Fruit fly (Drosophila melanogaster): ENCODE data around the gene PGRP-SB2.

The PGRP-SB2 gene

DNA sequence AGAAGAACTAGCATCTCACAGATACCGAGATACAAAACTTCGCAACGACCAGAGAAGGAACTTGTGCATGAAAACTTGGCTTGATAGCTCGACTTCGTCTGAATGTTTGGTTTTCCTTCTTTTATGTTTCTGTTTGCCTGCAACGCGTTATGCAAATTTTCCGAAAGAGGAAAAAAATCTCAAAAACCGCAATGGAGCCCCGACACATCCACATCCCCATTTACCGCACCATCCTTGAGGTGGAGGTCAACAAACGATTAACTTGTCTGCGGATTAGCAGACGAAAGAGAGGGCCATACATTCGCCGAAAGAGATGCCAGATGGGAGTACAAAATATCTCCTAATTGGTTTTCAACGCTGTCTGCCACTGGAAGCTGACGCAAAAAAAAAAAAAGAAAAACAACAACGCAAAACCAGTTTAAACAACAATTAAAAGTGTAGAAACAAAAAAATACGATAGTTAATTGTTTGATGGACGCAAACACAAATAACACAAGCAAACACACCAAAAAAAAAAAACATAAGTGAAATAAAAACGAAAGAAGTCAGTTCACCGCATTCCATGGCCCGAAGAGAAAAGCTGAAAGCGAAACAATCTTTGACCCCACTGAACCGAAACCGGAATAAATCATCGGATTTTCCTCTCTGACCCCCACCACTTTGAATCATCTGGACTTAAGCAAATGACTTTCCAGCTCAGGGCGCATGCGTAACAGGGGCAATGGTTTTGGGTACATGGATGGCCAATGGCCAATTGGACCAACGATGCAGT is 31.1 kb upstream of the PGRP-SB2 start:
- TF ChIP-seq sqz (GFP tag; optimal IDR thresholded peaks at IDR 0.05) = peak; percentile 18
- TF ChIP-seq Hsf (GFP tag; optimal IDR thresholded peaks at IDR 0.05) = no peak
- TF ChIP-seq Lim3 (GFP tag; IDR thresholded peaks at IDR 0.05) = no peak
- no peak for TF ChIP-seq crc (GFP tag; optimal IDR thresholded peaks at IDR 0.05)
- TF ChIP-seq CG3995 (GFP tag; optimal IDR thresholded peaks at IDR 0.05) = no peak
- no peak for TF ChIP-seq unpg (GFP tag; optimal IDR thresholded peaks at IDR 0.05)
- TF ChIP-seq CG9437 (GFP tag; optimal IDR thresholded peaks at IDR 0.05) = no peak
- no peak for TF ChIP-seq Ada2b (GFP tag; IDR thresholded peaks at IDR 0.05)
- TF ChIP-seq sd (tag; optimal IDR thresholded peaks at IDR 0.05) = peak; percentile 68
- TF ChIP-seq lilli (GFP tag; optimal IDR thresholded peaks at IDR 0.05) = no peak
- TF ChIP-seq CG33557 (GFP tag; optimal IDR thresholded peaks at IDR 0.05) = peak; percentile 12
- TF ChIP-seq Aef1 (GFP tag; IDR thresholded peaks at IDR 0.05) = no peak
- TF ChIP-seq CG3065 (GFP tag; optimal IDR thresholded peaks at IDR 0.05) = no peak
- TF ChIP-seq chinmo (GFP tag; IDR thresholded peaks at IDR 0.05; ENCODE audit: partially characterized antibody) = 0 out of 4 replicates have a peak, but pooled peaks have one; percentile 52
- TF ChIP-seq CG34376 (GFP tag; optimal IDR thresholded peaks at IDR 0.05) = no peak
- TF ChIP-seq Blimp-1 (GFP tag; optimal IDR thresholded peaks at IDR 0.05) = peak; percentile 77
- peak in 1 of 2 experiments; percentile 69 for TF ChIP-seq Hr78 (GFP tag; optimal IDR thresholded peaks at IDR 0.05)
- no peak for TF ChIP-seq Lhr (GFP tag; optimal IDR thresholded peaks at IDR 0.05)
- peak; percentile 31 for TF ChIP-seq oc (tag; optimal IDR thresholded peaks at IDR 0.05)
- TF ChIP-seq D (optimal IDR thresholded peaks at IDR 0.05) = no peak
- no peak for TF ChIP-seq D (GFP tag; optimal IDR thresholded peaks at IDR 0.05)
- TF ChIP-seq Oli (tag; optimal IDR thresholded peaks at IDR 0.05) = no peak
- 0 out of 2 replicates have a peak, but pooled peaks have one; percentile 8 for TF ChIP-seq CG10321 (GFP tag; IDR thresholded peaks at IDR 0.05)
- no peak for TF ChIP-seq pb (GFP tag; optimal IDR thresholded peaks at IDR 0.05)
- 0 out of 3 replicates have a peak, but pooled peaks have one; percentile 8 for TF ChIP-seq CG11695 (GFP tag; IDR thresholded peaks at IDR 0.05)

DNA sequence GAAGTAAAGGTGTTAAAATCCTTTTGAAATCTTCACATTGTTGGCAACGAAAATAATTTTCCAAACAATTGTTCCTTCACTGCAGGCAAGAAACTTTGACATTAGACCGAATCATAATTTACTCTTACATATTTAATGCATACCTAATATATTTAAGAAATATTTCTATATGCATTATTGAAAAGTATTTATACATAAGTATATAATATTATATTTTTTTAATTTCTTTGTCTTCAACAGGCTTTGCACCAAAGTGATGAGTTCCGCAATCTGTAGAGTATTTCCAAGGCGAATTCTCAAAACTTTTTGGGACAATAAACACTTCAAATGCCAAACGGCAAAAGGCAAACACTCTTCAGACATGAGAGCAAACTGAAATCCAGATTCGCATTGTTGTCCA is 29.3 kb upstream of the PGRP-SB2 start:
- TF ChIP-seq Atf-2 (GFP tag; optimal IDR thresholded peaks at IDR 0.05) (no peak), CG3407 (GFP tag; optimal IDR thresholded peaks at IDR 0.05) (peak; percentile 19), CG4282 (GFP tag; optimal IDR thresholded peaks at IDR 0.05) (no peak), ranshi (GFP tag; IDR thresholded peaks at IDR 0.05) (0 out of 2 replicates have a peak, but pooled peaks have one; percentile 19), CG18764 (GFP tag; optimal IDR thresholded peaks at IDR 0.05) (peak; percentile 20), tx (GFP tag; optimal IDR thresholded peaks at IDR 0.05) (no peak), CG12071 (GFP tag; optimal IDR thresholded peaks at IDR 0.05) (no peak), maf-S (GFP tag; optimal IDR thresholded peaks at IDR 0.05) (no peak), lab (GFP tag; optimal IDR thresholded peaks at IDR 0.05) (peak; percentile 3), bbx (GFP tag; IDR thresholded peaks at IDR 0.05; ENCODE audit: partially characterized antibody) (no peak), slou (GFP tag; optimal IDR thresholded peaks at IDR 0.05) (no peak), onecut (GFP tag; IDR thresholded peaks at IDR 0.05) (no peak), ab (GFP tag; optimal IDR thresholded peaks at IDR 0.05) (no peak), CG8765 (GFP tag; IDR thresholded peaks at IDR 0.05) (no peak), HLH54F (GFP tag; optimal IDR thresholded peaks at IDR 0.05) (no peak), org-1 (GFP tag; optimal IDR thresholded peaks at IDR 0.05) (no peak), CG3281 (GFP tag; optimal IDR thresholded peaks at IDR 0.05) (no peak), H15 (GFP tag; IDR thresholded peaks at IDR 0.05) (no peak), jumu (GFP tag; optimal IDR thresholded peaks at IDR 0.05) (no peak), CG9797 (GFP tag; optimal IDR thresholded peaks at IDR 0.05) (no peak), lmd (GFP tag; IDR thresholded peaks at IDR 0.05) (0 out of 2 replicates have a peak, but pooled peaks have one; percentile 29), stwl (tag; optimal IDR thresholded peaks at IDR 0.05) (no peak), gce (GFP tag; IDR thresholded peaks at IDR 0.05) (no peak), knrl (GFP tag; IDR thresholded peaks at IDR 0.05; ENCODE audit: partially characterized antibody) (no peak), z (GFP tag; IDR thresholded peaks at IDR 0.05) (no peak), disco-r (GFP tag; optimal IDR thresholded peaks at IDR 0.05) (no peak)
